Fruit fly (Drosophila melanogaster) whole organism, prepupa: ENCODE measurements around the gene CG13725.

Source experiments
- CG1621 ChIP-seq: fragments of 200-800 bp; sonication (Bioruptor generic); optimal IDR thresholded peaks from 3 replicates; lab custom pipeline; 2018; ENCODE audit warnings: missing biosample characterization, mild to moderate bottlenecking, missing genetic modification characterization
- CG3032 ChIP-seq: fragments of 200-800 bp; optimal IDR thresholded peaks from 2 replicates; lab custom pipeline; 2019; ENCODE audit warnings: missing biosample characterization, mild to moderate bottlenecking, missing genetic modification characterization, moderate library complexity
- OdsH ChIP-seq: fragments of 200-800 bp; sonication (Bioruptor generic); optimal IDR thresholded peaks from 3 replicates; lab custom pipeline; 2016; ENCODE audit warnings: missing biosample characterization, missing genetic modification characterization
- Smox ChIP-seq: fragments of 200-800 bp; sonication (Bioruptor generic); optimal IDR thresholded peaks from 3 replicates; lab custom pipeline; 2016; ENCODE audit warnings: missing biosample characterization, missing genetic modification characterization
- fd59A ChIP-seq: fragments of 200-800 bp; sonication (Bioruptor generic); optimal IDR thresholded peaks from 2 replicates; lab custom pipeline; 2017; ENCODE audit warnings: missing biosample characterization, mild to moderate bottlenecking, missing genetic modification characterization, missing genetic modification reagents

DNA sequence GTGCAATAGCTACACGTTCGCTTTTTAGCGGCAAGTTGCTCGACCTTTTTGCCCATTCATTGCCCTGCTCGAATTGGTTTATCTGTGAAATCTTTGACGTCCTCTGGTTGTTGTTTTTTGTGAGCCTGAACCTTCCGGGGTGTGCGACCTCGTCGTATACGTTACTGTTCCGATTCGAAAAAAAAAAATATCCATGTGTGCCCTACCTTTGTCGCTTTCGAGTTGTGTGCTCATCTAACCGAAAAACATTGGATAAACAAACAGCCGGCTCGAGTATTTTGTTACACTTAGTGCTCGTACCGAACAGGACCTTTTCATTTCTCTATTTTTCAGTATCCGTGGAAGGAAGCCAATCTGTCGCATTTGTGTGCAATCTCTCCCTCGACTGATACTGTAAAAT lies 38.7 kb upstream of the CG13725 start:
- TF ChIP-seq fd59A (GFP tag; lab: Kevin White, UChicago) (no peak), CG3032 (tag; lab: Kevin White, UChicago) (no peak), OdsH (GFP tag; lab: Kevin White, UChicago) (no peak), CG1621 (no peak), Smox (GFP tag; lab: Kevin White, UChicago) (no peak)
